Worm (Caenorhabditis elegans) whole organism, dauer: ENCODE data around the gene arrd-5.
"Not testable (repeated sequence)": the region's sequence is repeated elsewhere in the genome, so short reads cannot be mapped to it uniquely, and the experiment has no call there.

ENCODE experiments used
- unc-62 ChIP-seq: sonication (generic microtip); optimal IDR thresholded peaks from 2 replicates; lab custom pipeline; 2017; ENCODE audit warnings: missing biosample characterization, missing genetic modification reagents, missing genetic modification characterization

The arrd-5 gene

ce11 chrII:9835958-9836357 lies 937 bp downstream of the arrd-5 start:
- no peak for TF ChIP-seq unc-62 (GFP tag; lab: Kevin White, UChicago)

- TF ChIP-seq unc-62 (GFP tag; lab: Kevin White, UChicago), result no peak
These were observed 3.4 kb downstream of the arrd-5 start, which contains the start of gene arrd-4 for ce11 chrII:9838260-9838935. Gene arrd-4 (minus strand): TSS chrII:9838310.

DNA sequence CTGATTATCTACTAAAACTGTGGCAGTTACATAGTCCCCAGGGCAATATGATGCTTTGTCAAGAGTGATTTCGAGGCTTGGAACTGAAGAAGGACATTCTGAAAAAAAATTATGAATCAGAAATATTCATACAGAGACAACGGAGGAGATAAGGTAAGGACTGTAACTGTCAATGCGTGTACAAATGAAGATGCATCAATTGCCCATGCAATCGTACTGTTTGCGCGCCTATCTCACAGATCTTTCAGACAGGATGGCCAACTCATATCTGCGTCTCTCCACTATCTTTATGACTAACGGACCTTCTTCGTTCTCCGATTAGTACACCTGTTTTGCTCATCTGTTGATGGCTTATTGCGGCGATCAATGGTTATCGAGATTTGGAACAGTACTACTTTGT lies 5.3 kb downstream of the arrd-5 start, which contains the start of gene ZK938.11:
Gene ZK938.11, minus strand, starts transcription at position 101 of the 400 bp plus-strand sequence.
- no peak for TF ChIP-seq unc-62 (GFP tag; lab: Kevin White, UChicago)

- no peak for TF ChIP-seq unc-62 (GFP tag; lab: Kevin White, UChicago)
These were observed 7.0 kb downstream of the arrd-5 start, which contains the start of gene rnh-1.2 for ce11 chrII:9841985-9842505. Gene rnh-1.2 (minus strand): TSS chrII:9842035.

ce11 chrII:9845239-9845638 lies 10.2 kb downstream of the arrd-5 start, which contains the start of gene chil-9:
Gene chil-9 (minus strand): TSS chrII:9845339.
- TF ChIP-seq unc-62 (GFP tag; lab: Kevin White, UChicago), result no peak

ce11 chrII:9849497-9849896 lies 14.5 kb downstream of the arrd-5 start, which contains the start of gene old-2:
Gene old-2 (minus strand): TSS chrII:9849597.
- no peak for TF ChIP-seq unc-62 (GFP tag; lab: Kevin White, UChicago)

DNA sequence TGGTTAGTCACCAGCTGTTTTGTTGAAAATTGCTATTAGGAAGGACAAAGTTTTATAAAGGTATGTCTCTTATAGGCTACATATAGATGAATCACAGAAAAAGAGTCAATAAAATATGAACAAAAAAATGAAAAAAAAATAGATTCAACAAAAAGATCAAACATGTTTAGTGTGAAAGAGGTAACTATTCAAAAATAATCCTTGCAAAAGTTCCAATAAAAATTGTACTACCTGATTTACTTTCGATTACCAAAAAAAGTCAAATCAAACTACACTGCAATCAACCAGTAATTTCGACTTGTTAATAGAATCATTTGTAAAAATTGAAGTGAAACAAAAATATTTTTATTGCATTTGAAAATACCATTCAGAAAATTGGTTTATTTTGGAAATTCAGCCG lies 15.9 kb downstream of the arrd-5 start, which contains the start of gene ZK938.10:
Gene ZK938.10, minus strand, starts transcription at position 101 of the 400 bp plus-strand sequence.
- no peak for TF ChIP-seq unc-62 (GFP tag; lab: Kevin White, UChicago)

- TF ChIP-seq unc-62 (GFP tag; lab: Kevin White, UChicago), result no peak
These were observed 20.6 kb downstream of the arrd-5 start, which contains the start of gene chil-4 for ce11 chrII:9855620-9856019. Gene chil-4 (minus strand): TSS chrII:9855720.

DNA sequence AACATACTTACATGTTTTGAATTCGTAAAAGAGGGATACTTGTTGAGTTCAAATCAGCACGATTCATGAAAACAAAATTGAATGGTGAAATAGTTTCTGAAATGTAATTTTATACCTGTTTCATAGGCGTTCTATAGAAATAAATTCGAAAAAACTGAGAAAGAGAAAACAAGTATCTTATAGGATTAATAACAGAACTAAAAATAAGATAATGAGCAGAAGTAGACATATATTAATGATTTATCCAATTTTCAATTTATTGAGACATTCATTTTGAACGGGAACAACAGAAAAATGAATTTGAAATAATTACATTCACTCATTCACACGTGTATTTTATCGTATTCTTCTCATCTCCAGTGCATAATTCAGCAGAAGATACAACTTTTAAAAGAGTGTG lies 22.8 kb downstream of the arrd-5 start, which contains the start of gene chil-6:
Gene chil-6, minus strand, starts transcription at position 101 of the 400 bp plus-strand sequence.
- no peak for TF ChIP-seq unc-62 (GFP tag; lab: Kevin White, UChicago)

- TF ChIP-seq unc-62 (GFP tag; lab: Kevin White, UChicago), result no peak
These were observed 24.6 kb downstream of the arrd-5 start, which contains the start of gene chil-5 for ce11 chrII:9859575-9859974. Gene chil-5 (minus strand): TSS chrII:9859675.

DNA sequence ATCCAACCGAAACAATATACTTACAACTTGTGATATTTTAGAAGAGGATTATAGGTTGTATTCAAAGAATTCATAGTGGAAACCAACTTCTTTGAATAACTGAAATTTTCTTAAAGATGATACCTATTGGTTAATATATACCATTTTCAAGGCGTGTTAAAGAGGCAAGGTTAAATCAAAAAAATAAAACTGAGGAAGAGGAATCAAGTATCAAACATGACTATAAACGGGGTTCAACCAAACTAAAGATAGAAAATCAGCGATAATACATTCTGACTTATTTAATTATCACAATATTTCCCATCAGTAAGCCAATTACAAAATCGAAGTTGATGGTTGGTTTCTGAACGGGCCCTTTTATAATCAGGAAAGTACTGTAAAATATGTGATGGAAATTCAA lies 26.4 kb downstream of the arrd-5 start, which contains the start of gene chil-3:
Gene chil-3, minus strand, starts transcription at position 101 of the 400 bp plus-strand sequence.
- TF ChIP-seq unc-62 (GFP tag; lab: Kevin White, UChicago), result no peak

ce11 chrII:9862147-9862546 lies 27.1 kb downstream of the arrd-5 start, which contains the start of gene C08H9.18:
Gene C08H9.18 (minus strand): TSS chrII:9862247.
- TF ChIP-seq unc-62 (GFP tag; lab: Kevin White, UChicago), result no peak

DNA sequence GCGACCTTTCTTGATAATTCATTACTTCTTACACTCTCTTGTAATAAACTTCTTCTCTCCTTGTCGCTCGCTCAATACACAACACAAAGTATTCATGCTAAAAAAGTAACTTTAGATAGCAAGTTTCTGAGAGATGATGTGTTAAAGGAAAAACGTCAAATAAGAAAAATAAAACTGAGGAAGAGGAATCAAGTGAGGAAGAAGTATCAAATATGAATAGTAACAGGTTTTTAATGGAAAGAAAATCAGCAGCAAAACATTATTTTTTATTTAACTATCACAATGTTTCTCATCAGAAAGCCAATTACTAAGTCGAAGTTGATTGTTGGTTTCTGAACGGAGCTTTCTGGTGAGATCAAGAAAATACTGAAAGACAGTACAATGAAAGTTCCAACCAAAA lies 31.4 kb downstream of the arrd-5 start, which contains the start of gene chil-1:
Gene chil-1, minus strand, starts transcription at position 101 of the 400 bp plus-strand sequence.
- TF ChIP-seq unc-62 (GFP tag; lab: Kevin White, UChicago), result not testable (repeated sequence)

ce11 chrII:9868207-9868606 lies 33.2 kb downstream of the arrd-5 start:
- no peak for TF ChIP-seq unc-62 (GFP tag; lab: Kevin White, UChicago)

ce11 chrII:9868698-9869097 lies 33.7 kb downstream of the arrd-5 start, which contains the start of gene old-1:
Gene old-1 (minus strand): TSS chrII:9868747.
- no peak for TF ChIP-seq unc-62 (GFP tag; lab: Kevin White, UChicago)

DNA sequence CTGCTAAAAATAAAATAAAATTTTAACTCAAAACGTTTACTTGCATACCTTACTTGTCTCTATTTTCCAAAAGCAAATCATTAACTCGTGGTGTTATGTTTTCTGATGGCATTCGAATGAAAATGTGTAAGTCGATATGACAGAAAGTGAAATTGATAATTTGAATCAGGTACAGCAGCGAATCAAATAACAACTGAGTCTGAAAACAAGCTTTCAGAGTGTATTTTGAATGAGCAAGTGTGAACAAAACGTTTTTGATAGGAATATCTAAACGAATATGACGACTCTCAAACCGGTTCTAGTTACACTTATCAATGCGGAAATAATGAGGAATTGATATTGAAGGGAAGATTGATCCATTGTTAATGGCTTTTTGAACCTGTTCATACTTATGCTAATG lies 36.0 kb downstream of the arrd-5 start, which contains the start of gene chil-7:
Gene chil-7, minus strand, starts transcription at position 112 of the 400 bp plus-strand sequence.
- no peak for TF ChIP-seq unc-62 (GFP tag; lab: Kevin White, UChicago)
